Fruit fly (Drosophila melanogaster): Measurements from ENCODE around the gene CG9265.

- TF ChIP-seq CG12768 (GFP tag; optimal IDR thresholded peaks at IDR 0.05) (no peak), CG7101 (tag; optimal IDR thresholded peaks at IDR 0.05) (peak; percentile 10), bab1 (GFP tag; optimal IDR thresholded peaks at IDR 0.05) (no peak), cic (GFP tag; optimal IDR thresholded peaks at IDR 0.05) (no peak), CG5204 (GFP tag; optimal IDR thresholded peaks at IDR 0.05) (peak; percentile 33)
These were observed 31.3 kb upstream of the CG9265 start, which contains the start of gene CG9257 for dm6 chr2L:21102399-21103108.
